In the genomic region with DNA sequence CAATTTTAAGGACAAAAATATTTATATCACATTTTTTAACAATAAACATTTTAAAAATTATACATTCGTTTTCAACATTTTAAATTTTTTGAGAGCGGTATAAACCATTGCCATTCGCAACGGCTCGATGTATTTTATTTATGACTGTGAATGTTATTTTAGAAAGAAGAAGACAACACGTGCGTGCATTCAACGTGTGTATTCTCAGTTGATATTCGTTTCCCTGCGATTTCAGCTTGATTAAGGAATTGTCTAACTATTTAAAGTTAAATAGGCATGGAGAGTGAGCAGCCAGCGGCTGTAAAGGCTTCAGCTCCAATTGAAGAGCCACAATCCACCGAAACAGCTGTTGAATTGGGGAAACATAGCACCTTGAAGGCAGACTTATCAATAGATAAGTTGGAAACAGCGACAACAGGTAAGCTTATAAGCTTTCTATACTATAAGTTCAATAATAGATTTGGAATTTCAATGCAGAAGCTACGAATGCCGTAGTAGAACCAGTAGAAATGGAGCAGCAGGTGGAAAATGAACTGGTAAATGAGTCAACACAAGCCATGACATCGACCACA, we compare ENCODE assay signal across 4 fruit fly cellular contexts.
TF ChIP-seq lines count a peak whose summit lies in the region.

Gene CG10341 (plus strand): TSS at position 156 of the 572 bp plus-strand sequence.

- TF ChIP-seq CTCF in whole organism, embryonic (GFP tag; optimal IDR thresholded peaks at IDR 0.05; lab: Kevin White, UChicago) = no peak

TF ChIP-seq in whole organism, adult, 20 proteins besides CTCF, POLR2A, EP300 and RAD21:
- TF ChIP-seq cic (GFP tag; optimal IDR thresholded peaks at IDR 0.05; lab: Kevin White, UChicago) = no peak
- TF ChIP-seq CG12768 (GFP tag; optimal IDR thresholded peaks at IDR 0.05; lab: Kevin White, UChicago) = no peak
- no peak for TF ChIP-seq CG7101 (tag; optimal IDR thresholded peaks at IDR 0.05; lab: Kevin White, UChicago)
- TF ChIP-seq bab1 (GFP tag; optimal IDR thresholded peaks at IDR 0.05; lab: Kevin White, UChicago) = peak; percentile 38
- no peak for TF ChIP-seq pad (GFP tag; optimal IDR thresholded peaks at IDR 0.05; lab: Kevin White, UChicago)
- TF ChIP-seq CG5204 (GFP tag; optimal IDR thresholded peaks at IDR 0.05; lab: Kevin White, UChicago) = no peak
- peak; percentile 39 for TF ChIP-seq CG11617 (GFP tag; optimal IDR thresholded peaks at IDR 0.05; lab: Kevin White, UChicago)
- TF ChIP-seq toe (GFP tag; optimal IDR thresholded peaks at IDR 0.05; lab: Kevin White, UChicago) = no peak
- peak; percentile 99 for TF ChIP-seq Mnt (GFP tag; optimal IDR thresholded peaks at IDR 0.05; lab: Kevin White, UChicago)
- TF ChIP-seq CG14711 (tag; optimal IDR thresholded peaks at IDR 0.05; lab: Kevin White, UChicago) = no peak
- TF ChIP-seq Crg-1 (GFP tag; optimal IDR thresholded peaks at IDR 0.05; lab: Kevin White, UChicago) = no peak
- TF ChIP-seq Hr96 (GFP tag; optimal IDR thresholded peaks at IDR 0.05; lab: Kevin White, UChicago) = no peak
TF ChIP-seq in whole organism, adult: peak in this region for 3.

TF ChIP-seq in whole organism, embryonic, 481 proteins besides CTCF, POLR2A, EP300 and RAD21 (continues in another document):
- TF ChIP-seq salm (tag; optimal IDR thresholded peaks at IDR 0.05; lab: Kevin White, UChicago) = no peak
- TF ChIP-seq CG34422 (GFP tag; IDR thresholded peaks at IDR 0.05; lab: Robert Waterston, UW) = peak; percentile 57; the same call in 1 of the 3 replicates
- TF ChIP-seq Dp (GFP tag; optimal IDR thresholded peaks at IDR 0.05; lab: Kevin White, UChicago) = peak; percentile 86
- TF ChIP-seq crp (GFP tag; optimal IDR thresholded peaks at IDR 0.05; lab: Kevin White, UChicago) = peak in 1 of 2 experiments; percentile 74
- TF ChIP-seq Ets97D (GFP tag; optimal IDR thresholded peaks at IDR 0.05; lab: Kevin White, UChicago) = peak; percentile 16
- TF ChIP-seq CG14710 (tag; optimal IDR thresholded peaks at IDR 0.05; lab: Kevin White, UChicago) = peak; percentile 16
- TF ChIP-seq row (GFP tag; IDR thresholded peaks at IDR 0.05; lab: Robert Waterston, UW) = peak; percentile 31; the same call in 1 of the 3 replicates
- TF ChIP-seq cwo (GFP tag; optimal IDR thresholded peaks at IDR 0.05; lab: Kevin White, UChicago) = peak; percentile 98
- peak; percentile 9 for TF ChIP-seq CG2116 (GFP tag; optimal IDR thresholded peaks at IDR 0.05; lab: Kevin White, UChicago)
- TF ChIP-seq sug (tag; optimal IDR thresholded peaks at IDR 0.05; lab: Kevin White, UChicago) = peak; percentile 52
- TF ChIP-seq onecut (GFP tag; IDR thresholded peaks at IDR 0.05; lab: Robert Waterston, UW) = no peak
- no peak for TF ChIP-seq zf30C (GFP tag; optimal IDR thresholded peaks at IDR 0.05; lab: Kevin White, UChicago)
- peak; percentile 24 for TF ChIP-seq stwl (tag; optimal IDR thresholded peaks at IDR 0.05; lab: Kevin White, UChicago)
- peak; percentile 43 for TF ChIP-seq CG15514 (GFP tag; optimal IDR thresholded peaks at IDR 0.05; lab: Kevin White, UChicago)
- TF ChIP-seq CG1603 (tag; optimal IDR thresholded peaks at IDR 0.05; lab: Kevin White, UChicago) = peak; percentile 7
- no peak for TF ChIP-seq Ada2b (GFP tag; IDR thresholded peaks at IDR 0.05; lab: Robert Waterston, UW)
- TF ChIP-seq psq (GFP tag; optimal IDR thresholded peaks at IDR 0.05; lab: Kevin White, UChicago) = no peak
- TF ChIP-seq MESR4 (GFP tag; optimal IDR thresholded peaks at IDR 0.05; lab: Kevin White, UChicago) = peak; percentile 83
- TF ChIP-seq CG17385 (GFP tag; optimal IDR thresholded peaks at IDR 0.05; lab: Kevin White, UChicago) = peak; percentile 98
- TF ChIP-seq pzg (GFP tag; optimal IDR thresholded peaks at IDR 0.05; lab: Kevin White, UChicago) = peak; percentile 49
- TF ChIP-seq Med (GFP tag; lab: Kevin White, UChicago) = peak; percentile 22
- peak; percentile 25 for TF ChIP-seq BEAF-32 (GFP tag; optimal IDR thresholded peaks at IDR 0.05; lab: Kevin White, UChicago)
- peak; percentile 15 for TF ChIP-seq trem (tag; optimal IDR thresholded peaks at IDR 0.05; lab: Kevin White, UChicago)
- peak; percentile 29 for TF ChIP-seq Hey (tag; optimal IDR thresholded peaks at IDR 0.05; lab: Kevin White, UChicago)

TF ChIP-seq in whole organism, prepupa, 60 proteins besides CTCF, POLR2A, EP300 and RAD21:
- TF ChIP-seq Eip78C (GFP tag; lab: Kevin White, UChicago) (peak; percentile 63), CG6163 (GFP tag; IDR thresholded peaks at IDR 0.05; lab: Robert Waterston, UW) (no peak)

TF ChIP-seq in whole organism, wandering third instar larva, 38 proteins besides CTCF, POLR2A, EP300 and RAD21:
- TF ChIP-seq psq (GFP tag; optimal IDR thresholded peaks at IDR 0.05; lab: Kevin White, UChicago) (no peak), ey (GFP tag; optimal IDR thresholded peaks at IDR 0.05; lab: Kevin White, UChicago) (no peak), Myc (optimal IDR thresholded peaks at IDR 0.05; lab: Kevin White, UChicago) (peak; percentile 36), pan (optimal IDR thresholded peaks at IDR 0.05; lab: Kevin White, UChicago) (no peak), Vsx2 (GFP tag; optimal IDR thresholded peaks at IDR 0.05; lab: Kevin White, UChicago; ENCODE audit: partially characterized antibody) (no peak), Hnf4 (GFP tag; optimal IDR thresholded peaks at IDR 0.05; lab: Kevin White, UChicago) (no peak), fru (GFP tag; optimal IDR thresholded peaks at IDR 0.05; lab: Kevin White, UChicago) (no peak), h (GFP tag; optimal IDR thresholded peaks at IDR 0.05; lab: Kevin White, UChicago) (peak; percentile 3), Hr83 (GFP tag; optimal IDR thresholded peaks at IDR 0.05; lab: Kevin White, UChicago; ENCODE audit: poor library complexity, severe bottlenecking) (no peak), Hr78 (GFP tag; optimal IDR thresholded peaks at IDR 0.05; lab: Kevin White, UChicago) (no peak), Rel (GFP tag; optimal IDR thresholded peaks at IDR 0.05; lab: Kevin White, UChicago) (no peak), Rel (tag; optimal IDR thresholded peaks at IDR 0.05; lab: Kevin White, UChicago) (no peak), Dfd (GFP tag; optimal IDR thresholded peaks at IDR 0.05; lab: Kevin White, UChicago) (no peak), dl (GFP tag; optimal IDR thresholded peaks at IDR 0.05; lab: Kevin White, UChicago; ENCODE audit: insufficient read depth in 1 of 2, partially characterized antibody in 2 of 2) (no peak), N (GFP tag; optimal IDR thresholded peaks at IDR 0.05; lab: Kevin White, UChicago) (no peak), sage (GFP tag; optimal IDR thresholded peaks at IDR 0.05; lab: Kevin White, UChicago) (peak; percentile 3)
